Worm (Caenorhabditis elegans) whole organism, late embryonic: ENCODE results near the gene ceh-21.

Source experiments
- C08G9.2 ChIP-seq: sonication (generic microtip); optimal IDR thresholded peaks from 2 replicates; lab custom pipeline; 2016; ENCODE audit warnings: mild to moderate bottlenecking, missing genetic modification characterization, moderate library complexity, missing compliant biosample characterization
- C38D4.7 ChIP-seq: fragments of 200-800 bp; sonication (Bioruptor generic); optimal IDR thresholded peaks from 2 replicates; lab custom pipeline; 2018; ENCODE audit warnings: mild to moderate bottlenecking, missing genetic modification characterization, moderate library complexity, missing compliant biosample characterization
- F13H6.1 ChIP-seq: sonication (generic microtip); optimal IDR thresholded peaks from 2 replicates; lab custom pipeline; 2016; ENCODE audit warnings: missing genetic modification characterization, missing compliant biosample characterization
- K09A11.1 ChIP-seq: sonication (generic microtip); optimal IDR thresholded peaks from 2 replicates; lab custom pipeline; 2017; ENCODE audit warnings: antibody characterized with exemption, mild to moderate bottlenecking, missing genetic modification characterization, missing compliant biosample characterization; ENCODE audit not compliant: insufficient read depth
- ahr-1 ChIP-seq: sonication (generic microtip); optimal IDR thresholded peaks from 2 replicates; lab custom pipeline; 2016; ENCODE audit warnings: missing genetic modification characterization, missing compliant biosample characterization
- ama-1 ChIP-seq: fragments of 150-350 bp; optimal IDR thresholded peaks from 2 replicates; lab custom pipeline; 2014
- ceh-14 ChIP-seq: sonication (generic microtip); optimal IDR thresholded peaks from 2 replicates; lab custom pipeline; 2016; ENCODE audit warnings: missing genotype, missing genetic modification characterization, missing compliant biosample characterization
- ceh-18 ChIP-seq: sonication (generic microtip); optimal IDR thresholded peaks from 2 replicates; lab custom pipeline; 2016; ENCODE audit warnings: missing genetic modification characterization, missing compliant biosample characterization
- ceh-19 ChIP-seq: fragments of 200-800 bp; sonication (Bioruptor generic); optimal IDR thresholded peaks from 2 replicates; lab custom pipeline; 2018; ENCODE audit warnings: mild to moderate bottlenecking, missing genetic modification characterization, missing compliant biosample characterization
- ceh-2 ChIP-seq: sonication (generic microtip); optimal IDR thresholded peaks from 2 replicates; lab custom pipeline; 2016; ENCODE audit warnings: missing genotype, missing genetic modification characterization, missing compliant biosample characterization
- ceh-30 ChIP-seq: fragments of 150-350 bp; optimal IDR thresholded peaks from 2 replicates; lab custom pipeline; 2014; ENCODE audit warnings: missing biosample characterization, missing genetic modification characterization
- ceh-34 ChIP-seq: sonication (generic microtip); optimal IDR thresholded peaks from 2 replicates; lab custom pipeline; 2016; ENCODE audit warnings: mild to moderate bottlenecking, missing genetic modification characterization, missing compliant biosample characterization
- ceh-48 ChIP-seq: sonication (generic microtip); optimal IDR thresholded peaks from 2 replicates; lab custom pipeline; 2016; ENCODE audit warnings: missing genetic modification characterization, inconsistent platforms, missing compliant biosample characterization
- ceh-6 ChIP-seq: fragments of 200-800 bp; sonication (Bioruptor generic); optimal IDR thresholded peaks from 2 replicates; lab custom pipeline; 2018; ENCODE audit warnings: mild to moderate bottlenecking, missing genetic modification characterization, missing compliant biosample characterization
- dmd-4 ChIP-seq: sonication (generic microtip); optimal IDR thresholded peaks from 2 replicates; lab custom pipeline; 2016; ENCODE audit warnings: borderline replicate concordance, missing genetic modification characterization, missing compliant biosample characterization
- dve-1 ChIP-seq: sonication (generic microtip); optimal IDR thresholded peaks from 2 replicates; lab custom pipeline; 2017; ENCODE audit warnings: antibody characterized with exemption, mild to moderate bottlenecking, missing genetic modification characterization, missing compliant biosample characterization
- elt-2 ChIP-seq: sonication (generic microtip); optimal IDR thresholded peaks from 2 replicates; lab custom pipeline; 2016; ENCODE audit warnings: missing genetic modification reagents, missing genetic modification characterization, missing compliant biosample characterization
- fkh-10 ChIP-seq: fragments of 150-350 bp; optimal IDR thresholded peaks from 2 replicates; lab custom pipeline; 2014; ENCODE audit warnings: missing biosample characterization, missing genetic modification reagents, missing genetic modification characterization
- hlh-15 ChIP-seq: sonication (generic microtip); optimal IDR thresholded peaks from 2 replicates; lab custom pipeline; 2016; ENCODE audit warnings: missing genetic modification characterization, missing compliant biosample characterization
- hlh-30 ChIP-seq: sonication (generic microtip); optimal IDR thresholded peaks from 2 replicates; lab custom pipeline; 2017; ENCODE audit warnings: antibody characterized with exemption, missing genetic modification characterization, missing compliant biosample characterization; ENCODE audit not compliant: insufficient read depth
- hlh-6 ChIP-seq: sonication (generic microtip); optimal IDR thresholded peaks from 2 replicates; lab custom pipeline; 2016; ENCODE audit warnings: missing genotype, missing genetic modification characterization, missing compliant biosample characterization
- hlh-8 ChIP-seq: sonication (generic microtip); optimal IDR thresholded peaks from 2 replicates; lab custom pipeline; 2016; ENCODE audit warnings: missing genotype, missing genetic modification characterization, missing compliant biosample characterization
- lin-11 ChIP-seq: fragments of 200-800 bp; sonication (Bioruptor generic); optimal IDR thresholded peaks from 2 replicates; lab custom pipeline; 2018; ENCODE audit warnings: mild to moderate bottlenecking, missing genetic modification characterization, missing compliant biosample characterization
- nfya-1 ChIP-seq: sonication (generic microtip); optimal IDR thresholded peaks from 2 replicates; lab custom pipeline; 2017; ENCODE audit warnings: missing genetic modification characterization, mild to moderate bottlenecking, missing compliant biosample characterization, antibody characterized with exemption, moderate library complexity
- nhr-11 ChIP-seq: fragments of 150-350 bp; optimal IDR thresholded peaks from 2 replicates; lab custom pipeline; 2014; ENCODE audit warnings: missing biosample characterization, missing genetic modification characterization
- nhr-232 ChIP-seq: sonication (generic microtip); optimal IDR thresholded peaks from 2 replicates; lab custom pipeline; 2016; ENCODE audit warnings: missing genetic modification characterization, missing compliant biosample characterization
- npax-4 ChIP-seq: sonication (generic microtip); optimal IDR thresholded peaks from 2 replicates; lab custom pipeline; 2016; ENCODE audit warnings: missing genetic modification characterization, missing compliant biosample characterization
- odd-2 ChIP-seq: sonication (generic microtip); optimal IDR thresholded peaks from 2 replicates; lab custom pipeline; 2017; ENCODE audit warnings: antibody characterized with exemption, mild to moderate bottlenecking, missing genetic modification characterization, missing compliant biosample characterization
- pag-3 ChIP-seq: sonication (generic microtip); optimal IDR thresholded peaks from 2 replicates; lab custom pipeline; 2016; ENCODE audit warnings: missing compliant biosample characterization, missing genetic modification characterization, borderline replicate concordance
- pax-1 ChIP-seq: fragments of 150-350 bp; optimal IDR thresholded peaks from 2 replicates; lab custom pipeline; 2014; ENCODE audit warnings: missing biosample characterization, missing genetic modification characterization
- pha-2 ChIP-seq: sonication (generic microtip); optimal IDR thresholded peaks from 2 replicates; lab custom pipeline; 2017; ENCODE audit warnings: mild to moderate bottlenecking, missing genetic modification characterization, missing compliant biosample characterization
- pqm-1 ChIP-seq: sonication (generic microtip); optimal IDR thresholded peaks from 2 replicates; lab custom pipeline; 2016; ENCODE audit warnings: missing genetic modification characterization, missing compliant biosample characterization
- pros-1 ChIP-seq: fragments of 150-350 bp; optimal IDR thresholded peaks from 2 replicates; lab custom pipeline; 2014; ENCODE audit warnings: missing biosample characterization, missing genetic modification reagents, missing genetic modification characterization
- ref-2 ChIP-seq: sonication (generic microtip); optimal IDR thresholded peaks from 2 replicates; lab custom pipeline; 2016; ENCODE audit warnings: missing genetic modification characterization, missing compliant biosample characterization
- rnt-1 ChIP-seq: sonication (generic microtip); optimal IDR thresholded peaks from 2 replicates; lab custom pipeline; 2016; ENCODE audit warnings: missing genetic modification characterization, missing compliant biosample characterization
- sdc-2 ChIP-seq: sonication (generic microtip); optimal IDR thresholded peaks from 2 replicates; lab custom pipeline; 2016; ENCODE audit warnings: missing genotype, missing genetic modification characterization, missing compliant biosample characterization
- sox-4 ChIP-seq: sonication (generic microtip); optimal IDR thresholded peaks from 2 replicates; lab custom pipeline; 2017; ENCODE audit warnings: mild to moderate bottlenecking, missing genetic modification characterization, inconsistent platforms, missing compliant biosample characterization
- tbx-2 ChIP-seq: sonication (generic microtip); optimal IDR thresholded peaks from 2 replicates; lab custom pipeline; 2016; ENCODE audit warnings: missing genetic modification characterization, missing compliant biosample characterization
- unc-3 ChIP-seq, 2 experiments: fragments of 200-800 bp in 1 of 2; sonication (Bioruptor generic) in 1 of 2; sonication (generic microtip) in 1 of 2; conservative IDR thresholded peaks in 1 of 2; optimal IDR thresholded peaks in 1 of 2; 2 replicates each; pipeline versions ENCODE4 v1.3.6 to Lab custom; 2016 to 2022; ENCODE audit warnings: missing compliant biosample characterization in 2 of 2, missing genetic modification characterization in 2 of 2, missing genetic modification reagents in 1 of 2
- unc-42 ChIP-seq: sonication (generic microtip); optimal IDR thresholded peaks from 2 replicates; lab custom pipeline; 2016; ENCODE audit warnings: missing genotype, missing genetic modification characterization, missing compliant biosample characterization
- unc-86 ChIP-seq: sonication (generic microtip); optimal IDR thresholded peaks from 2 replicates; lab custom pipeline; 2016; ENCODE audit warnings: missing genetic modification characterization, missing compliant biosample characterization
- ztf-16 ChIP-seq: sonication (generic microtip); optimal IDR thresholded peaks from 2 replicates; lab custom pipeline; 2017; ENCODE audit warnings: missing genetic modification characterization, missing compliant biosample characterization

The ceh-21 gene

DNA sequence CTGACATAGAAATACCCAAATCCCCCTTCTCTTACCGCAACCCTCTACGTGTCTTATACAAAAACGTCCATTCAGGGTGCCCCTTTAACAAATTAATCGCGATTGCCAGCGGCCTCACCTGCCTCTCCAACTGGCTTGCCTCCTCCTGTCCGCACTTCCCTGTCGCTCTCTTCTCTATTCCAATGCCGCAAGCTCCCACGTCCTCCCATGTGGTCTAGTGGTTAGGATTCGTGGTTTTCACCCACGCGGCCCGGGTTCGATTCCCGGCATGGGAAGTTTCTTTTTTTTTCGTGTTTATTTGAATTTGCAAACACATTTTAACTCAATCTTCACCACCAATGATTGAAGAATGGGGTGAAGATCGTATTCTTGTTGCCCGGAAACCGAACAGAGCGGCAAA lies 6.1 kb upstream of the ceh-21 start (continued):
- peak; percentile 84 for TF ChIP-seq tbx-2 (tag; lab: Kevin White, UChicago)
- TF ChIP-seq nfya-1 (tag; lab: Kevin White, UChicago) = peak; percentile 65
- peak; percentile 48 for TF ChIP-seq pag-3 (tag; lab: Kevin White, UChicago)
- no peak for TF ChIP-seq pqm-1 (tag; lab: Kevin White, UChicago)
- peak; percentile 1 for TF ChIP-seq hlh-30 (tag; lab: Kevin White, UChicago)
- TF ChIP-seq unc-42 (tag; lab: Kevin White, UChicago) = peak; percentile 5
- peak; percentile 69 for TF ChIP-seq ztf-16 (tag; lab: Kevin White, UChicago)
- peak; percentile 64; the same call in 1 of the 2 replicates for TF ChIP-seq unc-3 (GFP tag; conservative IDR thresholded peaks at IDR 0.05; lab: Robert Waterston, UW)
- peak; percentile 60 for TF ChIP-seq unc-3 (tag; optimal IDR thresholded peaks at IDR 0.05; lab: Kevin White, UChicago)
- peak; percentile 74 for TF ChIP-seq ceh-6
- peak; percentile 45 for TF ChIP-seq K09A11.1 (tag; lab: Kevin White, UChicago)
- peak; percentile 97 for TF ChIP-seq sdc-2
- peak; percentile 56 for TF ChIP-seq F13H6.1 (tag; lab: Kevin White, UChicago)
- TF ChIP-seq unc-86 = peak; percentile 53
- peak; percentile 42 for TF ChIP-seq ahr-1 (tag; lab: Kevin White, UChicago)
- peak; percentile 74 for TF ChIP-seq hlh-15 (tag; lab: Kevin White, UChicago)
- TF ChIP-seq pax-1 = no peak
- TF ChIP-seq C08G9.2 (tag; lab: Kevin White, UChicago) = peak; percentile 75
- peak; percentile 66 for TF ChIP-seq C38D4.7 (GFP tag; lab: Kevin White, UChicago)
- TF ChIP-seq ceh-34 = peak; percentile 85
- no peak for TF ChIP-seq pros-1 (tag; lab: Kevin White, UChicago)
- peak; percentile 51 for TF ChIP-seq hlh-8 (tag; lab: Kevin White, UChicago)
- no peak for TF ChIP-seq dmd-4 (tag; lab: Kevin White, UChicago)
- TF ChIP-seq ceh-2 (tag; lab: Kevin White, UChicago) = peak; percentile 64
- TF ChIP-seq ceh-48 (tag; lab: Kevin White, UChicago) = peak; percentile 49
- TF ChIP-seq pha-2 (tag; lab: Kevin White, UChicago) = peak; percentile 60
- peak; percentile 67 for TF ChIP-seq ceh-19 (GFP tag; lab: Kevin White, UChicago)
- peak; percentile 60 for TF ChIP-seq ceh-14 (tag; lab: Kevin White, UChicago)
- no peak for TF ChIP-seq ceh-30
- TF ChIP-seq elt-2 (tag; lab: Kevin White, UChicago) = peak; percentile 85
- TF ChIP-seq npax-4 = peak; percentile 30
- TF ChIP-seq lin-11 (tag; lab: Kevin White, UChicago) = peak; percentile 62
- TF ChIP-seq dve-1 (tag; lab: Kevin White, UChicago) = peak; percentile 19
- no peak for TF ChIP-seq ama-1
- TF ChIP-seq ceh-18 (tag; lab: Kevin White, UChicago) = peak; percentile 81
- TF ChIP-seq sox-4 = peak; percentile 76
- TF ChIP-seq nhr-11 (tag; lab: Kevin White, UChicago) = no peak
- TF ChIP-seq nhr-232 (tag; lab: Kevin White, UChicago) = peak; percentile 68
- TF ChIP-seq rnt-1 (tag; lab: Kevin White, UChicago) = peak; percentile 85

DNA sequence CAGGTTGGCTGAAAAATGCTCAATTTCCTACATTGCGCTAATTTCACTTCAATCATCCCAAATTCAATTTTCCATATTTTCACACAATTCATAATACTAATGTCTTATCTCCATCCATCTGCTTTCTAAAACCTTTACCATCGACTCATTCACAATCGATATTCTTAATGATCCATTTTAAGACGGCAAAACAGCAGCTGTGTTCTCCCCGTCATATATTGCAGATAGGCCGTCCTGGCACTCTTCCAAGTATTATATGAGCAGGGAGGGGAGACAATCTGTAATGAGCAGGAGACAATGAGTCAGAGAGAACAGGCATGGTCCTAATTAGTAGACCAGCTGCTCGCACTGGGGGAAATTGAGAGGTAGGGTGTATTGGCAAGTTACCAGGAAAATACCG lies 5.2 kb upstream of the ceh-21 start:
- TF ChIP-seq fkh-10 (no peak), dmd-4 (tag; lab: Kevin White, UChicago) (no peak), hlh-6 (tag; lab: Kevin White, UChicago) (no peak), odd-2 (tag; lab: Kevin White, UChicago) (no peak), unc-3 (GFP tag; conservative IDR thresholded peaks at IDR 0.05; lab: Robert Waterston, UW) (no peak), unc-3 (tag; optimal IDR thresholded peaks at IDR 0.05; lab: Kevin White, UChicago) (no peak), ref-2 (no peak)
